Worm (Caenorhabditis elegans) whole organism, early embryonic: ENCODE measurements around the gene AH9.3.

Experiments
- B0310.2 ChIP-seq: sonication (generic microtip); optimal IDR thresholded peaks from 2 replicates; lab custom pipeline; 2016; ENCODE audit warnings: mild to moderate bottlenecking, missing genetic modification characterization, missing compliant biosample characterization
- ama-1 ChIP-seq: fragments of 150-350 bp; optimal IDR thresholded peaks from 2 replicates; lab custom pipeline; 2014
- ceh-36 ChIP-seq: sonication (generic microtip); optimal IDR thresholded peaks from 2 replicates; lab custom pipeline; 2016; ENCODE audit warnings: missing genetic modification characterization, inconsistent platforms, missing compliant biosample characterization
- flt-1 ChIP-seq: fragments of 200-800 bp; sonication (Bioruptor generic); IDR thresholded peaks from 2 replicates; pipeline ENCODE4 v1.3.6; 2022; ENCODE audit warnings: missing genetic modification characterization, missing compliant biosample characterization
- hmbx-1 ChIP-seq: sonication (generic microtip); optimal IDR thresholded peaks from 2 replicates; lab custom pipeline; 2016; ENCODE audit warnings: mild to moderate bottlenecking, missing genetic modification characterization, missing compliant biosample characterization
- sea-1 ChIP-seq: fragments of 200-800 bp; sonication (Bioruptor generic); conservative IDR thresholded peaks from 2 replicates; pipeline ENCODE4 v1.3.6; 2022; ENCODE audit warnings: missing genetic modification characterization, missing compliant biosample characterization
- tbx-37 ChIP-seq: fragments of 200-800 bp; sonication (Bioruptor generic); conservative IDR thresholded peaks from 2 replicates; pipeline ENCODE4 v1.3.6; 2022; ENCODE audit warnings: missing genetic modification reagents, missing genetic modification characterization, missing compliant biosample characterization
- tra-4 ChIP-seq: sonication (generic microtip); optimal IDR thresholded peaks from 2 replicates; lab custom pipeline; 2017; ENCODE audit warnings: missing genetic modification characterization, missing compliant biosample characterization

DNA sequence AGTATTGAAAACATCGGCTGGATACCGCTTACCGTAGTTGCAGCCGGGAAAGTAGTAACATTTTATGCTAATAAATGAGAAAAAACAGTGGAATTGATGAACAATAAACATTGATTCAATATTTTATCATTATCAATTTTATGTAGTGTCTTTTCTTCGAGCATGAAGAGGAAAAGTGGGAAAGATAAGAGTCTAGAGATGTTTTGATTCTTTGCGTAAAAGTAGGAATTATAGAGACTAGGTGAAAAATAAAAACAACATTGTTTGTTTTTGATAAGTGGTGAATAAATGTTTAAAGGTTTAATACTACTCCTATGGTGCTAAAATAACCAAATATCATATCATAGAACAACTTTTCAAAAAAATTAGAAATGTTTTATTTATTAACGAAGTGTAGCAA, 1.5 kb upstream of the AH9.3 start:
- TF ChIP-seq hmbx-1 (no peak), tra-4 (no peak), flt-1 (GFP tag; lab: Robert Waterston, UW) (no peak), ama-1 (lab: Kevin White, UChicago) (no peak), sea-1 (no peak), B0310.2 (tag; lab: Kevin White, UChicago) (no peak), ceh-36 (tag; lab: Kevin White, UChicago) (no peak), tbx-37 (GFP tag; lab: Robert Waterston, UW) (no peak)
